Fruit fly (Drosophila melanogaster) whole organism, embryonic: ENCODE measurements around the gene Use1.

Source experiments
- Ada2b ChIP-seq: fragments of 200-800 bp; sonication (Bioruptor generic); IDR thresholded peaks from 2 replicates; pipeline ENCODE4 v1.3.6; 2022; ENCODE audit warnings: missing biosample characterization, missing genetic modification characterization
- CG1024 ChIP-seq: fragments of 200-800 bp; sonication (Bioruptor generic); IDR thresholded peaks from 2 replicates; pipeline ENCODE4 v1.3.6; 2022; ENCODE audit warnings: missing biosample characterization, missing genetic modification characterization
- CG10543 ChIP-seq: fragments of 200-800 bp; sonication (Bioruptor generic); optimal IDR thresholded peaks from 3 replicates; lab custom pipeline; 2017; ENCODE audit warnings: missing biosample characterization, mild to moderate bottlenecking, missing genetic modification characterization, moderate library complexity
- CG12071 ChIP-seq: fragments of 200-800 bp; sonication (Bioruptor generic); optimal IDR thresholded peaks from 3 replicates; lab custom pipeline; 2018; ENCODE audit warnings: missing biosample characterization, mild to moderate bottlenecking, missing genetic modification characterization
- CG12219 ChIP-seq: fragments of 200-800 bp; sonication (Bioruptor generic); optimal IDR thresholded peaks from 3 replicates; lab custom pipeline; 2018; ENCODE audit warnings: missing biosample characterization, mild to moderate bottlenecking, missing genetic modification characterization
- CG13287 ChIP-seq: fragments of 200-800 bp; sonication (Bioruptor generic); IDR thresholded peaks from 2 replicates; pipeline ENCODE4 v1.3.6; 2022; ENCODE audit warnings: missing biosample characterization, missing genetic modification characterization; ENCODE audit not compliant: partially characterized antibody
- CG13296 ChIP-seq: fragments of 200-800 bp; sonication (Bioruptor generic); optimal IDR thresholded peaks from 3 replicates; lab custom pipeline; 2018; ENCODE audit warnings: missing biosample characterization, mild to moderate bottlenecking, missing genetic modification characterization
- CG15514 ChIP-seq: fragments of 200-800 bp; sonication (Bioruptor generic); optimal IDR thresholded peaks from 3 replicates; lab custom pipeline; 2017; ENCODE audit warnings: missing biosample characterization, missing genetic modification characterization, mild to moderate bottlenecking, moderate library complexity, missing genetic modification reagents
- CG2678 ChIP-seq: fragments of 200-800 bp; sonication (Bioruptor generic); optimal IDR thresholded peaks from 3 replicates; lab custom pipeline; 2019; ENCODE audit warnings: missing biosample characterization, mild to moderate bottlenecking, missing genetic modification characterization, moderate library complexity
- CG2875 ChIP-seq: fragments of 200-800 bp; sonication (Bioruptor generic); optimal IDR thresholded peaks from 2 replicates; lab custom pipeline; 2017; ENCODE audit warnings: missing biosample characterization, mild to moderate bottlenecking, missing genetic modification characterization, missing genetic modification reagents
- CG30403 ChIP-seq: fragments of 200-800 bp; sonication (Bioruptor generic); optimal IDR thresholded peaks from 3 replicates; lab custom pipeline; 2016; ENCODE audit warnings: missing biosample characterization, missing genetic modification characterization
- CG34376 ChIP-seq: fragments of 200-800 bp; sonication (Bioruptor generic); optimal IDR thresholded peaks from 2 replicates; lab custom pipeline; 2018; ENCODE audit warnings: missing biosample characterization, mild to moderate bottlenecking, missing genetic modification characterization
- CG4424 ChIP-seq: fragments of 200-800 bp; sonication (Bioruptor generic); optimal IDR thresholded peaks from 3 replicates; lab custom pipeline; 2016; ENCODE audit warnings: missing biosample characterization, missing genetic modification characterization
- CG5180 ChIP-seq: fragments of 200-800 bp; sonication (Bioruptor generic); optimal IDR thresholded peaks from 3 replicates; lab custom pipeline; 2017; ENCODE audit warnings: missing biosample characterization, missing genetic modification characterization, mild to moderate bottlenecking, moderate library complexity, missing genetic modification reagents
- CG9437 ChIP-seq: fragments of 200-800 bp; sonication (Bioruptor generic); optimal IDR thresholded peaks from 2 replicates; lab custom pipeline; 2018; ENCODE audit warnings: missing biosample characterization, mild to moderate bottlenecking, missing genetic modification characterization
- CHES-1-like ChIP-seq: fragments of 200-800 bp; sonication (Bioruptor generic); optimal IDR thresholded peaks from 2 replicates; lab custom pipeline; 2016; ENCODE audit warnings: missing biosample characterization, missing genetic modification characterization
- CTCF ChIP-seq: fragments of 200-800 bp; sonication (Bioruptor generic); optimal IDR thresholded peaks from 2 replicates; lab custom pipeline; 2017; ENCODE audit warnings: missing biosample characterization, mild to moderate bottlenecking, missing genetic modification characterization, moderate library complexity
- Deaf1 ChIP-seq: fragments of 200-800 bp; optimal IDR thresholded peaks from 3 replicates; lab custom pipeline; 2019; ENCODE audit warnings: missing biosample characterization, mild to moderate bottlenecking, missing genetic modification characterization, moderate library complexity
- Dek ChIP-seq: fragments of 200-800 bp; sonication (Bioruptor generic); optimal IDR thresholded peaks from 3 replicates; lab custom pipeline; 2019; ENCODE audit warnings: missing biosample characterization, mild to moderate bottlenecking, missing genetic modification characterization, moderate library complexity
- Dip2 ChIP-seq: fragments of 200-800 bp; sonication (Bioruptor generic); IDR thresholded peaks from 2 replicates; pipeline ENCODE4 v1.3.6; 2022; ENCODE audit warnings: missing biosample characterization, missing genetic modification characterization
- GATAe ChIP-seq: fragments of 200-800 bp; sonication (Bioruptor generic); conservative IDR thresholded peaks from 2 replicates; pipeline ENCODE4 v1.3.6; 2022; ENCODE audit warnings: missing biosample characterization, missing genetic modification characterization
- H2.0 ChIP-seq: fragments of 200-800 bp; sonication (Bioruptor generic); IDR thresholded peaks from 2 replicates; pipeline ENCODE4 v1.3.6; 2022; ENCODE audit warnings: missing biosample characterization, missing genetic modification characterization
- Hey ChIP-seq: fragments of 200-800 bp; sonication (Bioruptor generic); optimal IDR thresholded peaks from 3 replicates; lab custom pipeline; 2018; ENCODE audit warnings: missing biosample characterization, mild to moderate bottlenecking, missing genetic modification characterization
- HmgZ ChIP-seq: fragments of 200-800 bp; sonication (Bioruptor generic); optimal IDR thresholded peaks from 2 replicates; lab custom pipeline; 2018; ENCODE audit warnings: missing biosample characterization, mild to moderate bottlenecking, missing genetic modification characterization
- Med ChIP-seq: fragments of 200-800 bp; sonication (Bioruptor generic); peaks from one replicate; lab custom pipeline; 2016; ENCODE audit warnings: missing biosample characterization, missing genetic modification characterization, mild to moderate bottlenecking, inconsistent platforms, moderate library complexity
- Myb ChIP-seq: fragments of 200-800 bp; sonication (Bioruptor generic); optimal IDR thresholded peaks from 2 replicates; lab custom pipeline; 2016; ENCODE audit warnings: missing biosample characterization, missing genetic modification characterization
- NK7.1 ChIP-seq: fragments of 200-800 bp; sonication (Bioruptor generic); optimal IDR thresholded peaks from 3 replicates; lab custom pipeline; 2016; ENCODE audit warnings: missing biosample characterization, missing genetic modification characterization
- Optix ChIP-seq: fragments of 200-800 bp; sonication (Bioruptor generic); IDR thresholded peaks from 3 replicates; pipeline ENCODE4 v1.3.6; 2022; ENCODE audit warnings: missing biosample characterization, missing genetic modification characterization
- Pdp1 ChIP-seq, 2 experiments: fragments of 200-800 bp; sonication (Bioruptor generic); optimal IDR thresholded peaks; 3 replicates each; lab custom pipeline; 2016; ENCODE audit warnings: missing biosample characterization in 2 of 2, missing genetic modification characterization in 2 of 2, mild to moderate bottlenecking in 1 of 2, moderate library complexity in 1 of 2
- Trl ChIP-seq, 3 experiments: fragments of >200 bp in 2 of 3; fragments of 200-800 bp in 1 of 3; sonication (Bioruptor generic) in 1 of 3; optimal IDR thresholded peaks; 2 replicates in 1 of 3; 3 replicates in 2 of 3; lab custom pipeline; 2016 to 2017; ENCODE audit warnings: missing biosample characterization in 1 of 3, missing genetic modification characterization in 1 of 3
- Xrp1 ChIP-seq: fragments of 200-800 bp; sonication (Bioruptor generic); IDR thresholded peaks from 2 replicates; pipeline ENCODE4 v1.3.6; 2022; ENCODE audit warnings: missing biosample characterization, missing genetic modification characterization
- cg ChIP-seq: fragments of 200-800 bp; sonication (Bioruptor generic); optimal IDR thresholded peaks from 3 replicates; lab custom pipeline; 2019; ENCODE audit warnings: missing biosample characterization, mild to moderate bottlenecking, missing genetic modification characterization, moderate library complexity
- chinmo ChIP-seq: fragments of 200-800 bp; sonication (Bioruptor generic); IDR thresholded peaks from 4 replicates; pipeline ENCODE4 v1.3.6; 2022; ENCODE audit warnings: missing biosample characterization, missing genetic modification characterization; ENCODE audit not compliant: partially characterized antibody
- ci ChIP-seq: fragments of 200-800 bp; sonication (Bioruptor generic); IDR thresholded peaks from 3 replicates; pipeline ENCODE4 v1.3.6; 2022; ENCODE audit warnings: missing biosample characterization, missing genetic modification characterization
- dan ChIP-seq: fragments of 200-800 bp; sonication (Bioruptor generic); IDR thresholded peaks from 2 replicates; pipeline ENCODE4 v1.3.6; 2022; ENCODE audit warnings: missing biosample characterization, missing genetic modification characterization
- danr ChIP-seq: fragments of 200-800 bp; sonication (Bioruptor generic); IDR thresholded peaks from 2 replicates; pipeline ENCODE4 v1.3.6; 2022; ENCODE audit warnings: missing biosample characterization, missing genetic modification characterization
- dpn ChIP-seq, 2 experiments: fragments of 200-800 bp; sonication (Bioruptor generic); optimal IDR thresholded peaks; 3 replicates each; lab custom pipeline; 2016; ENCODE audit warnings: missing biosample characterization in 2 of 2, missing genetic modification characterization in 2 of 2
- exex ChIP-seq: fragments of 200-800 bp; sonication (Bioruptor generic); optimal IDR thresholded peaks from 4 replicates; lab custom pipeline; 2018; ENCODE audit warnings: missing biosample characterization, mild to moderate bottlenecking, missing genetic modification characterization, moderate library complexity
- fru ChIP-seq: fragments of >200 bp; optimal IDR thresholded peaks from 2 replicates; lab custom pipeline; 2017
- ftz-f1 ChIP-seq: fragments of 200-800 bp; sonication (Bioruptor generic); optimal IDR thresholded peaks from 2 replicates; lab custom pipeline; 2016; ENCODE audit warnings: missing biosample characterization, missing genetic modification characterization
- grn ChIP-seq: fragments of 200-800 bp; sonication (Bioruptor generic); optimal IDR thresholded peaks from 3 replicates; lab custom pipeline; 2017; ENCODE audit warnings: missing biosample characterization, missing genetic modification characterization
- hkb ChIP-seq, 2 experiments: fragments of 200-800 bp in 1 of 2; fragments of >200 bp in 1 of 2; sonication (Bioruptor generic) in 1 of 2; IDR thresholded peaks in 1 of 2; optimal IDR thresholded peaks in 1 of 2; 2 replicates each; pipeline versions ENCODE4 v1.3.6 to Lab custom; 2017 to 2022; ENCODE audit warnings: missing biosample characterization in 1 of 2, missing genetic modification characterization in 1 of 2
- kay ChIP-seq: fragments of 200-800 bp; sonication (Bioruptor generic); optimal IDR thresholded peaks from 2 replicates; lab custom pipeline; 2016; ENCODE audit warnings: missing biosample characterization, missing genetic modification characterization
- klu ChIP-seq: fragments of 200-800 bp; sonication (Bioruptor generic); IDR thresholded peaks from 2 replicates; pipeline ENCODE4 v1.3.6; 2022; ENCODE audit warnings: missing biosample characterization, missing genetic modification characterization
- mirr ChIP-seq: fragments of 200-800 bp; sonication (Bioruptor generic); optimal IDR thresholded peaks from 3 replicates; lab custom pipeline; 2018; ENCODE audit warnings: missing biosample characterization, mild to moderate bottlenecking, missing genetic modification characterization
- row ChIP-seq: fragments of 200-800 bp; sonication (Bioruptor generic); IDR thresholded peaks from 3 replicates; pipeline ENCODE4 v1.3.6; 2022; ENCODE audit warnings: missing biosample characterization, missing genetic modification characterization
- sd ChIP-seq: fragments of 200-800 bp; sonication (Bioruptor generic); optimal IDR thresholded peaks from 3 replicates; lab custom pipeline; 2018; ENCODE audit warnings: missing biosample characterization, mild to moderate bottlenecking, missing genetic modification characterization, moderate library complexity
- sens ChIP-seq: fragments of 200-800 bp; sonication (Bioruptor generic); peaks from one replicate; lab custom pipeline; 2016; ENCODE audit warnings: missing biosample characterization, missing genetic modification characterization
- so ChIP-seq: fragments of 200-800 bp; sonication (Bioruptor generic); IDR thresholded peaks from 3 replicates; pipeline ENCODE4 v1.3.6; 2022; ENCODE audit warnings: missing biosample characterization, missing genetic modification characterization
- sqz ChIP-seq: fragments of 200-800 bp; sonication (Bioruptor generic); optimal IDR thresholded peaks from 3 replicates; lab custom pipeline; 2018; ENCODE audit warnings: missing biosample characterization, mild to moderate bottlenecking, missing genetic modification characterization
- sug ChIP-seq: fragments of 200-800 bp; optimal IDR thresholded peaks from 2 replicates; lab custom pipeline; 2019; ENCODE audit warnings: missing biosample characterization, mild to moderate bottlenecking, missing genetic modification characterization, moderate library complexity

The Use1 gene

dm6 chr3L:9094980-9095425 is 42.0 kb downstream of the Use1 start:
- peak; percentile 89 for TF ChIP-seq CG5180 (GFP tag; lab: Kevin White, UChicago)
- TF ChIP-seq Dip2 (GFP tag; lab: Robert Waterston, UW): no peak
- peak; percentile 66 for TF ChIP-seq ftz-f1 (GFP tag; lab: Kevin White, UChicago)
- TF ChIP-seq CTCF (GFP tag; lab: Kevin White, UChicago): peak; percentile 61
- no peak for TF ChIP-seq hkb (optimal IDR thresholded peaks at IDR 0.05; lab: Kevin White, UChicago)
- TF ChIP-seq hkb (GFP tag; IDR thresholded peaks at IDR 0.05; lab: Robert Waterston, UW): 0 out of 2 replicates have a peak, but pooled peaks have one; percentile 15
- TF ChIP-seq NK7.1 (GFP tag; lab: Kevin White, UChicago): no peak
- TF ChIP-seq Optix (GFP tag; lab: Robert Waterston, UW): no peak
- TF ChIP-seq chinmo: 0 out of 4 replicates have a peak, but pooled peaks have one; percentile 48
- TF ChIP-seq CG30403 (GFP tag; lab: Kevin White, UChicago): no peak
- no peak for TF ChIP-seq CG13287 (GFP tag; lab: Robert Waterston, UW)
- peak; percentile 36 for TF ChIP-seq CG9437 (GFP tag; lab: Kevin White, UChicago)
- no peak for TF ChIP-seq Dek
- TF ChIP-seq danr: no peak
- TF ChIP-seq kay: peak; percentile 66
- peak; percentile 65 for TF ChIP-seq CG34376 (GFP tag; lab: Kevin White, UChicago)
- TF ChIP-seq Med (GFP tag; lab: Kevin White, UChicago): peak; percentile 37
- TF ChIP-seq grn: peak; percentile 86
- TF ChIP-seq fru (lab: Kevin White, UChicago): no peak
- peak; percentile 0 for TF ChIP-seq CG2678 (tag; lab: Kevin White, UChicago)
- peak; percentile 96 for TF ChIP-seq Hey (tag; lab: Kevin White, UChicago)
- no peak for TF ChIP-seq dan (GFP tag; lab: Robert Waterston, UW)
- TF ChIP-seq Myb: peak; percentile 71
- TF ChIP-seq cg (GFP tag; lab: Kevin White, UChicago): peak; percentile 48
- peak; percentile 29 for TF ChIP-seq CG15514
- 0 out of 2 replicates have a peak, but pooled peaks have one; percentile 4 for TF ChIP-seq Xrp1
- peak in 1 of 2 experiments; percentile 57 for TF ChIP-seq Pdp1 (GFP tag; optimal IDR thresholded peaks at IDR 0.05; lab: Kevin White, UChicago)
- TF ChIP-seq Deaf1 (tag; lab: Kevin White, UChicago): peak; percentile 7
- no peak for TF ChIP-seq Ada2b (GFP tag; lab: Robert Waterston, UW)
- no peak for TF ChIP-seq CG2875 (GFP tag; lab: Kevin White, UChicago)
- peak; percentile 52 for TF ChIP-seq exex (tag; lab: Kevin White, UChicago)
- TF ChIP-seq sug: peak; percentile 33
- peak; percentile 68; the same call in 2 of the 3 replicates for TF ChIP-seq so (GFP tag; lab: Robert Waterston, UW)
- no peak for TF ChIP-seq Trl (optimal IDR thresholded peaks at IDR 0.05; lab: Kevin White, UChicago)
- TF ChIP-seq Trl (GFP tag; optimal IDR thresholded peaks at IDR 0.05; lab: Kevin White, UChicago): no peak
- TF ChIP-seq sqz: peak; percentile 76
- TF ChIP-seq row (GFP tag; lab: Robert Waterston, UW): no peak; the same call in 2 of the 3 replicates
- peak; percentile 36 for TF ChIP-seq CG12071
- peak; percentile 33; the same call in 1 of the 3 replicates for TF ChIP-seq ci (GFP tag; lab: Robert Waterston, UW)
- peak; percentile 95 for TF ChIP-seq mirr (GFP tag; lab: Kevin White, UChicago)
- TF ChIP-seq HmgZ (tag; lab: Kevin White, UChicago): peak; percentile 79
- no peak for TF ChIP-seq CHES-1-like
- no peak for TF ChIP-seq CG4424
- no peak for TF ChIP-seq klu (GFP tag; lab: Robert Waterston, UW)
- peak; percentile 57 for TF ChIP-seq GATAe (GFP tag; lab: Robert Waterston, UW)
- TF ChIP-seq sd (tag; lab: Kevin White, UChicago): peak; percentile 70
- no peak for TF ChIP-seq H2.0
- peak; percentile 38 for TF ChIP-seq CG13296 (GFP tag; lab: Kevin White, UChicago)
- TF ChIP-seq CG10543: peak; percentile 25
- peak; percentile 11 for TF ChIP-seq sens
- TF ChIP-seq CG1024 (GFP tag; lab: Robert Waterston, UW): no peak
- no peak for TF ChIP-seq CG12219 (GFP tag; lab: Kevin White, UChicago)
- TF ChIP-seq dpn (GFP tag; optimal IDR thresholded peaks at IDR 0.05; lab: Kevin White, UChicago): no peak
